Worm (Caenorhabditis elegans) whole organism, mixed stage, embryonic: Measurements from ENCODE around the gene msp-45.

Experiments used
- blmp-1 ChIP-seq: fragments of 150-350 bp; optimal IDR thresholded peaks from 2 replicates; lab custom pipeline; 2014; ENCODE audit warnings: missing biosample characterization, missing genetic modification characterization
- ces-1 ChIP-seq: fragments of 150-350 bp; optimal IDR thresholded peaks from 2 replicates; lab custom pipeline; 2014; ENCODE audit warnings: missing biosample characterization, missing genetic modification reagents, missing genetic modification characterization
- elt-1 ChIP-seq: sonication (generic microtip); optimal IDR thresholded peaks from 2 replicates; lab custom pipeline; 2017; ENCODE audit warnings: missing genetic modification characterization, mild to moderate bottlenecking, missing compliant biosample characterization, antibody characterized with exemption, moderate library complexity, borderline replicate concordance; ENCODE audit not compliant: insufficient read depth
- flh-1 ChIP-seq: fragments of 200-800 bp; sonication (Bioruptor generic); optimal IDR thresholded peaks from 2 replicates; lab custom pipeline; 2018; ENCODE audit warnings: mild to moderate bottlenecking, missing genetic modification characterization, moderate library complexity, missing compliant biosample characterization
- lsy-2 ChIP-seq: fragments of 150-350 bp; optimal IDR thresholded peaks from 2 replicates; lab custom pipeline; 2014; ENCODE audit warnings: missing biosample characterization, missing genetic modification characterization
- nhr-28 ChIP-seq: fragments of 150-350 bp; optimal IDR thresholded peaks from 2 replicates; lab custom pipeline; 2014; ENCODE audit warnings: missing biosample characterization, missing genetic modification characterization
- nhr-76 ChIP-seq: sonication (generic microtip); optimal IDR thresholded peaks from 2 replicates; lab custom pipeline; 2017; ENCODE audit warnings: missing biosample characterization, missing genetic modification characterization
- snpc-4 ChIP-seq: fragments of 150-350 bp; optimal IDR thresholded peaks from 2 replicates; lab custom pipeline; 2014; ENCODE audit warnings: missing biosample characterization, missing genetic modification characterization
- unc-120 ChIP-seq: sonication (generic microtip); optimal IDR thresholded peaks from 2 replicates; lab custom pipeline; 2017; ENCODE audit warnings: missing genetic modification characterization, missing compliant biosample characterization; ENCODE audit not compliant: poor library complexity, severe bottlenecking
- unc-39 ChIP-seq: fragments of 150-350 bp; optimal IDR thresholded peaks from 2 replicates; lab custom pipeline; 2014; ENCODE audit warnings: missing biosample characterization, missing genetic modification characterization
- unc-62 ChIP-seq: fragments of 150-350 bp; optimal IDR thresholded peaks from 2 replicates; lab custom pipeline; 2014; ENCODE audit warnings: missing biosample characterization, missing genetic modification reagents, missing genetic modification characterization
- ztf-11 ChIP-seq: fragments of 150-350 bp; optimal IDR thresholded peaks from 2 replicates; lab custom pipeline; 2014; ENCODE audit warnings: missing biosample characterization, missing genetic modification characterization

- TF ChIP-seq blmp-1 (tag; lab: Kevin White, UChicago), result no peak
- TF ChIP-seq nhr-76 (tag; lab: Kevin White, UChicago), result no peak
- no peak for TF ChIP-seq elt-1 (tag; lab: Kevin White, UChicago)
- TF ChIP-seq ces-1 (GFP tag; lab: Kevin White, UChicago), result no peak
- TF ChIP-seq unc-62, result no peak
- TF ChIP-seq snpc-4, result no peak
- no peak for TF ChIP-seq ztf-11 (tag; lab: Kevin White, UChicago)
- TF ChIP-seq lsy-2 (tag; lab: Kevin White, UChicago), result no peak
- no peak for TF ChIP-seq unc-39 (tag; lab: Kevin White, UChicago)
- TF ChIP-seq unc-120 (tag; lab: Kevin White, UChicago), result no peak
- no peak for TF ChIP-seq nhr-28
- TF ChIP-seq flh-1 (GFP tag; lab: Kevin White, UChicago), result no peak
Observed at ce11 chrII:5199497-5199896, 42.6 kb upstream of the msp-45 start, which contains the start of gene msp-50.
